Worm (Caenorhabditis elegans): ENCODE results near the gene C38H2.3.

ce11 chrIII:10362920-10363319, 23.5 kb downstream of the C38H2.3 start:
- TF ChIP-seq cog-1 (tag; optimal IDR thresholded peaks at IDR 0.05) = no peak
- TF ChIP-seq flt-1 (GFP tag; IDR thresholded peaks at IDR 0.05) = no peak
- no peak for TF ChIP-seq med-1 (GFP tag; optimal IDR thresholded peaks at IDR 0.05; ENCODE audit: insufficient read depth)
- TF ChIP-seq T22C8.4 (GFP tag; IDR thresholded peaks at IDR 0.05) = no peak
- TF ChIP-seq tab-1 (GFP tag; IDR thresholded peaks at IDR 0.05) = no peak
- no peak for TF ChIP-seq ztf-23 (GFP tag; IDR thresholded peaks at IDR 0.05)
- TF ChIP-seq ref-1 (GFP tag; conservative IDR thresholded peaks at IDR 0.05) = no peak
- TF ChIP-seq ztf-29 (GFP tag; IDR thresholded peaks at IDR 0.05) = no peak

Data from whole organism, midembryonic.